Fruit fly (Drosophila melanogaster) whole organism, embryonic: ENCODE data around the gene CG16790.

Experiments
- ATbp ChIP-seq: fragments of 200-800 bp; sonication (Bioruptor generic); optimal IDR thresholded peaks from 2 replicates; lab custom pipeline; 2017; ENCODE audit warnings: missing biosample characterization, mild to moderate bottlenecking, missing genetic modification characterization, missing genetic modification reagents
- Atf-2 ChIP-seq: fragments of 200-800 bp; sonication (Bioruptor generic); optimal IDR thresholded peaks from 2 replicates; lab custom pipeline; 2016; ENCODE audit warnings: missing biosample characterization, missing genetic modification characterization
- CG10321 ChIP-seq: fragments of 200-800 bp; sonication (Bioruptor generic); IDR thresholded peaks from 2 replicates; pipeline ENCODE4 v1.3.6; 2022; ENCODE audit warnings: missing biosample characterization, missing genetic modification characterization
- CG10654 ChIP-seq: fragments of 200-800 bp; sonication (Bioruptor generic); optimal IDR thresholded peaks from 2 replicates; lab custom pipeline; 2016; ENCODE audit warnings: missing biosample characterization, missing genetic modification characterization
- CG10979 ChIP-seq: fragments of 200-800 bp; sonication (Bioruptor generic); optimal IDR thresholded peaks from 2 replicates; lab custom pipeline; 2018; ENCODE audit warnings: missing biosample characterization, mild to moderate bottlenecking, missing genetic modification characterization, moderate library complexity
- CG11560 ChIP-seq: fragments of 200-800 bp; sonication (Bioruptor generic); IDR thresholded peaks from 3 replicates; pipeline ENCODE4 v1.3.6; 2022; ENCODE audit warnings: missing biosample characterization, missing genetic modification characterization
- CG12942 ChIP-seq: fragments of 200-800 bp; sonication (Bioruptor generic); optimal IDR thresholded peaks from 3 replicates; lab custom pipeline; 2016; ENCODE audit warnings: missing biosample characterization, missing genetic modification characterization
- CG13296 ChIP-seq: fragments of 200-800 bp; sonication (Bioruptor generic); optimal IDR thresholded peaks from 3 replicates; lab custom pipeline; 2018; ENCODE audit warnings: missing biosample characterization, mild to moderate bottlenecking, missing genetic modification characterization
- CG14014 ChIP-seq: fragments of 200-800 bp; sonication (Bioruptor generic); IDR thresholded peaks from 2 replicates; pipeline ENCODE4 v1.3.6; 2022; ENCODE audit warnings: missing biosample characterization, missing genetic modification characterization
- CG14710 ChIP-seq: fragments of 200-800 bp; sonication (Bioruptor generic); optimal IDR thresholded peaks from 3 replicates; lab custom pipeline; 2019; ENCODE audit warnings: missing biosample characterization, mild to moderate bottlenecking, missing genetic modification characterization, moderate library complexity
- CG15011 ChIP-seq: fragments of 200-800 bp; sonication (Bioruptor generic); optimal IDR thresholded peaks from 3 replicates; lab custom pipeline; 2018; ENCODE audit warnings: missing biosample characterization, mild to moderate bottlenecking, missing genetic modification characterization
- CG16779 ChIP-seq: fragments of 200-800 bp; sonication (Bioruptor generic); IDR thresholded peaks from 2 replicates; pipeline ENCODE4 v1.3.6; 2022; ENCODE audit warnings: missing biosample characterization, missing genetic modification characterization
- CG16813 ChIP-seq: fragments of 200-800 bp; sonication (Bioruptor generic); IDR thresholded peaks from 3 replicates; pipeline ENCODE4 v1.3.6; 2022; ENCODE audit warnings: missing biosample characterization, missing genetic modification characterization; ENCODE audit not compliant: partially characterized antibody
- CG17328 ChIP-seq: fragments of 200-800 bp; sonication (Bioruptor generic); IDR thresholded peaks from 2 replicates; pipeline ENCODE4 v1.3.6; 2022; ENCODE audit warnings: missing biosample characterization, missing genetic modification characterization
- CG17359 ChIP-seq: fragments of 200-800 bp; sonication (Bioruptor generic); optimal IDR thresholded peaks from 3 replicates; lab custom pipeline; 2018; ENCODE audit warnings: missing biosample characterization, mild to moderate bottlenecking, missing genetic modification characterization, moderate library complexity
- CG31441 ChIP-seq: fragments of 200-800 bp; sonication (Bioruptor generic); IDR thresholded peaks from 2 replicates; pipeline ENCODE4 v1.3.6; 2022; ENCODE audit warnings: missing biosample characterization, missing genetic modification characterization
- CG32772 ChIP-seq: fragments of 200-800 bp; sonication (Bioruptor generic); IDR thresholded peaks from 2 replicates; pipeline ENCODE4 v1.3.6; 2022; ENCODE audit warnings: missing biosample characterization, missing genetic modification characterization
- CG34376 ChIP-seq: fragments of 200-800 bp; sonication (Bioruptor generic); optimal IDR thresholded peaks from 2 replicates; lab custom pipeline; 2018; ENCODE audit warnings: missing biosample characterization, mild to moderate bottlenecking, missing genetic modification characterization
- CG4282 ChIP-seq: fragments of 200-800 bp; sonication (Bioruptor generic); optimal IDR thresholded peaks from 2 replicates; lab custom pipeline; 2016; ENCODE audit warnings: missing biosample characterization, missing genetic modification characterization
- CG5245 ChIP-seq: fragments of 200-800 bp; sonication (Bioruptor generic); optimal IDR thresholded peaks from 3 replicates; lab custom pipeline; 2016; ENCODE audit warnings: missing biosample characterization, missing genetic modification characterization
- CG7357 ChIP-seq: fragments of 200-800 bp; sonication (Bioruptor generic); IDR thresholded peaks from 3 replicates; pipeline ENCODE4 v1.3.6; 2022; ENCODE audit warnings: missing biosample characterization, missing genetic modification characterization
- CG7839 ChIP-seq: fragments of 200-800 bp; sonication (Bioruptor generic); optimal IDR thresholded peaks from 3 replicates; lab custom pipeline; 2018; ENCODE audit warnings: missing biosample characterization, mild to moderate bottlenecking, missing genetic modification characterization, moderate library complexity
- CG8089 ChIP-seq: fragments of 200-800 bp; sonication (Bioruptor generic); optimal IDR thresholded peaks from 3 replicates; lab custom pipeline; 2016; ENCODE audit warnings: missing biosample characterization, missing genetic modification characterization
- CG9932 ChIP-seq: fragments of 200-800 bp; sonication (Bioruptor generic); IDR thresholded peaks from 2 replicates; pipeline ENCODE4 v1.3.6; 2022; ENCODE audit warnings: missing biosample characterization, missing genetic modification characterization
- Doc3 ChIP-seq: fragments of 200-800 bp; sonication (Bioruptor generic); IDR thresholded peaks from 3 replicates; pipeline ENCODE4 v1.3.6; 2022; ENCODE audit warnings: missing biosample characterization, missing genetic modification characterization; ENCODE audit not compliant: partially characterized antibody
- Gsc ChIP-seq: fragments of 200-800 bp; sonication (Bioruptor generic); IDR thresholded peaks from 2 replicates; pipeline ENCODE4 v1.3.6; 2022; ENCODE audit warnings: missing biosample characterization, missing genetic modification characterization
- HHEX ChIP-seq: fragments of 200-800 bp; sonication (Bioruptor generic); optimal IDR thresholded peaks from 3 replicates; lab custom pipeline; 2017; ENCODE audit warnings: missing biosample characterization, mild to moderate bottlenecking, missing genetic modification characterization, missing genetic modification reagents
- Jarid2 ChIP-seq: fragments of 200-800 bp; sonication (Bioruptor generic); optimal IDR thresholded peaks from 3 replicates; lab custom pipeline; 2017; ENCODE audit warnings: mild to moderate bottlenecking, missing biosample characterization, missing genetic modification reagents, missing genetic modification characterization
- Med ChIP-seq: fragments of 200-800 bp; sonication (Bioruptor generic); peaks from one replicate; lab custom pipeline; 2016; ENCODE audit warnings: missing biosample characterization, missing genetic modification characterization, mild to moderate bottlenecking, inconsistent platforms, moderate library complexity
- NC2α ChIP-seq: fragments of 200-800 bp; sonication (Bioruptor generic); optimal IDR thresholded peaks from 2 replicates; lab custom pipeline; 2016; ENCODE audit warnings: missing biosample characterization, missing genetic modification characterization
- Rx ChIP-seq: fragments of 200-800 bp; sonication (Bioruptor generic); IDR thresholded peaks from 2 replicates; pipeline ENCODE4 v1.3.6; 2022; ENCODE audit warnings: missing biosample characterization, missing genetic modification characterization
- Trl ChIP-seq, 3 experiments: fragments of >200 bp in 2 of 3; fragments of 200-800 bp in 1 of 3; sonication (Bioruptor generic) in 1 of 3; optimal IDR thresholded peaks; 2 replicates in 1 of 3; 3 replicates in 2 of 3; lab custom pipeline; 2016 to 2017; ENCODE audit warnings: missing biosample characterization in 1 of 3, missing genetic modification characterization in 1 of 3
- Vsx1 ChIP-seq: fragments of 200-800 bp; sonication (Bioruptor generic); optimal IDR thresholded peaks from 2 replicates; lab custom pipeline; 2017; ENCODE audit warnings: missing biosample characterization, mild to moderate bottlenecking, missing genetic modification characterization, missing genetic modification reagents
- cato ChIP-seq: fragments of 200-800 bp; sonication (Bioruptor generic); optimal IDR thresholded peaks from 2 replicates; lab custom pipeline; 2016; ENCODE audit warnings: missing biosample characterization, missing genetic modification characterization, borderline replicate concordance
- chm ChIP-seq: fragments of 200-800 bp; sonication (Bioruptor generic); IDR thresholded peaks from 2 replicates; pipeline ENCODE4 v1.3.6; 2022; ENCODE audit warnings: missing biosample characterization, missing genetic modification characterization
- dm ChIP-seq: fragments of 200-800 bp; sonication (Bioruptor generic); optimal IDR thresholded peaks from 3 replicates; lab custom pipeline; 2016; ENCODE audit warnings: missing biosample characterization, missing genetic modification characterization
- dpn ChIP-seq, 2 experiments: fragments of 200-800 bp; sonication (Bioruptor generic); optimal IDR thresholded peaks; 3 replicates each; lab custom pipeline; 2016; ENCODE audit warnings: missing biosample characterization in 2 of 2, missing genetic modification characterization in 2 of 2
- fd64A ChIP-seq: fragments of 200-800 bp; sonication (Bioruptor generic); optimal IDR thresholded peaks from 3 replicates; lab custom pipeline; 2018; ENCODE audit warnings: missing biosample characterization, mild to moderate bottlenecking, missing genetic modification characterization
- gcm ChIP-seq: fragments of 200-800 bp; sonication (Bioruptor generic); optimal IDR thresholded peaks from 2 replicates; lab custom pipeline; 2019; ENCODE audit warnings: missing biosample characterization, mild to moderate bottlenecking, missing genetic modification characterization, moderate library complexity
- gfzf ChIP-seq: fragments of 200-800 bp; sonication (Bioruptor generic); optimal IDR thresholded peaks from 2 replicates; lab custom pipeline; 2016; ENCODE audit warnings: missing biosample characterization, mild to moderate bottlenecking, missing genetic modification characterization, moderate library complexity
- hb ChIP-seq: fragments of 200-800 bp; sonication (Bioruptor generic); IDR thresholded peaks from 3 replicates; pipeline ENCODE4 v1.3.6; 2022; ENCODE audit warnings: missing biosample characterization, missing genetic modification characterization; ENCODE audit not compliant: partially characterized antibody
- ken ChIP-seq: fragments of 200-800 bp; sonication (Bioruptor generic); IDR thresholded peaks from 3 replicates; pipeline ENCODE4 v1.3.6; 2022; ENCODE audit warnings: missing biosample characterization, missing genetic modification characterization
- lilli ChIP-seq: fragments of 200-800 bp; sonication (Bioruptor generic); optimal IDR thresholded peaks from 3 replicates; lab custom pipeline; 2016; ENCODE audit warnings: missing biosample characterization, missing genetic modification characterization
- luna ChIP-seq: fragments of 200-800 bp; sonication (Bioruptor generic); optimal IDR thresholded peaks from 2 replicates; lab custom pipeline; 2016; ENCODE audit warnings: missing biosample characterization, missing genetic modification characterization
- nau ChIP-seq: fragments of 200-800 bp; sonication (Bioruptor generic); optimal IDR thresholded peaks from 3 replicates; lab custom pipeline; 2017; ENCODE audit warnings: missing biosample characterization, mild to moderate bottlenecking, missing genetic modification characterization, missing genetic modification reagents
- pnt ChIP-seq: fragments of 200-800 bp; sonication (Bioruptor generic); optimal IDR thresholded peaks from 3 replicates; lab custom pipeline; 2016; ENCODE audit warnings: missing biosample characterization, missing genetic modification characterization
- prd ChIP-seq, 3 experiments: fragments of >200 bp in 2 of 3; fragments of 200-800 bp in 1 of 3; sonication (Bioruptor generic) in 1 of 3; optimal IDR thresholded peaks in 2 of 3; IDR thresholded peaks in 1 of 3; 2 replicates in 2 of 3; 3 replicates in 1 of 3; pipeline versions ENCODE4 v1.3.6 to Lab custom; 2017 to 2022; ENCODE audit warnings: missing biosample characterization in 1 of 3, missing genetic modification characterization in 1 of 3
- sens ChIP-seq: fragments of 200-800 bp; sonication (Bioruptor generic); peaks from one replicate; lab custom pipeline; 2016; ENCODE audit warnings: missing biosample characterization, missing genetic modification characterization
- ttk ChIP-seq: fragments of 200-800 bp; sonication (Bioruptor generic); IDR thresholded peaks from 2 replicates; pipeline ENCODE4 v2.1.2; 2022; ENCODE audit warnings: missing biosample characterization, missing genetic modification characterization
- tx ChIP-seq: fragments of 200-800 bp; sonication (Bioruptor generic); optimal IDR thresholded peaks from 2 replicates; lab custom pipeline; 2016; ENCODE audit warnings: missing biosample characterization, missing genetic modification characterization

CG16790 gene

dm6 chr3R:9543495-9544180, 26.4 kb downstream of the CG16790 start (continued):
- TF ChIP-seq cato (GFP tag; lab: Kevin White, UChicago) (no peak), Trl (optimal IDR thresholded peaks at IDR 0.05; lab: Kevin White, UChicago) (peak; percentile 59 to 81), Trl (GFP tag; optimal IDR thresholded peaks at IDR 0.05; lab: Kevin White, UChicago) (no peak), CG7357 (GFP tag; lab: Robert Waterston, UW) (peak; percentile 84), luna (GFP tag; lab: Kevin White, UChicago) (no peak), Vsx1 (GFP tag; lab: Kevin White, UChicago) (no peak), CG10654 (no peak), dm (GFP tag; lab: Kevin White, UChicago) (no peak), CG7839 (tag; lab: Kevin White, UChicago) (no peak), CG12942 (no peak), lilli (GFP tag; lab: Kevin White, UChicago) (no peak), Doc3 (GFP tag; lab: Robert Waterston, UW) (no peak), CG13296 (GFP tag; lab: Kevin White, UChicago) (peak; percentile 13), CG10321 (GFP tag; lab: Robert Waterston, UW) (no peak), CG10979 (no peak), gcm (GFP tag; lab: Kevin White, UChicago) (no peak), CG5245 (GFP tag; lab: Kevin White, UChicago) (no peak), hb (GFP tag; lab: Robert Waterston, UW) (no peak), CG14710 (tag; lab: Kevin White, UChicago) (no peak), prd (optimal IDR thresholded peaks at IDR 0.05; lab: Kevin White, UChicago) (no peak), prd (GFP tag; IDR thresholded peaks at IDR 0.05; lab: Robert Waterston, UW) (no peak), ATbp (GFP tag; lab: Kevin White, UChicago) (no peak), Atf-2 (no peak), CG8089 (no peak), CG9932 (GFP tag; lab: Robert Waterston, UW) (no peak), CG31441 (GFP tag; lab: Robert Waterston, UW) (no peak), tx (GFP tag; lab: Kevin White, UChicago) (no peak), CG34376 (peak; percentile 6), CG16779 (no peak), CG32772 (GFP tag; lab: Robert Waterston, UW) (no peak), HHEX (GFP tag; lab: Kevin White, UChicago) (peak; percentile 11), Jarid2 (GFP tag; lab: Kevin White, UChicago) (no peak), Rx (GFP tag; lab: Robert Waterston, UW) (no peak), dpn (GFP tag; optimal IDR thresholded peaks at IDR 0.05; lab: Kevin White, UChicago) (no peak), NC2α (no peak), CG16813 (GFP tag; lab: Robert Waterston, UW) (no peak), CG14014 (GFP tag; lab: Robert Waterston, UW) (no peak), Med (GFP tag; lab: Kevin White, UChicago) (peak; percentile 61), sens (GFP tag; lab: Kevin White, UChicago) (peak; percentile 79), CG17328 (GFP tag; lab: Robert Waterston, UW) (no peak), nau (GFP tag; lab: Kevin White, UChicago) (no peak), CG11560 (no peak), fd64A (GFP tag; lab: Kevin White, UChicago) (no peak), chm (GFP tag; lab: Robert Waterston, UW) (no peak), pnt (GFP tag; lab: Kevin White, UChicago) (no peak), ttk (GFP tag; lab: Robert Waterston, UW) (no peak), ken (GFP tag; lab: Robert Waterston, UW) (no peak), CG15011 (GFP tag; lab: Kevin White, UChicago) (no peak), gfzf (no peak), Gsc (GFP tag; lab: Robert Waterston, UW) (no peak), CG4282 (GFP tag; lab: Kevin White, UChicago) (no peak), CG17359 (tag; lab: Kevin White, UChicago) (no peak)
